Fruit fly (Drosophila melanogaster): ENCODE results near the gene CG3347.

DNA sequence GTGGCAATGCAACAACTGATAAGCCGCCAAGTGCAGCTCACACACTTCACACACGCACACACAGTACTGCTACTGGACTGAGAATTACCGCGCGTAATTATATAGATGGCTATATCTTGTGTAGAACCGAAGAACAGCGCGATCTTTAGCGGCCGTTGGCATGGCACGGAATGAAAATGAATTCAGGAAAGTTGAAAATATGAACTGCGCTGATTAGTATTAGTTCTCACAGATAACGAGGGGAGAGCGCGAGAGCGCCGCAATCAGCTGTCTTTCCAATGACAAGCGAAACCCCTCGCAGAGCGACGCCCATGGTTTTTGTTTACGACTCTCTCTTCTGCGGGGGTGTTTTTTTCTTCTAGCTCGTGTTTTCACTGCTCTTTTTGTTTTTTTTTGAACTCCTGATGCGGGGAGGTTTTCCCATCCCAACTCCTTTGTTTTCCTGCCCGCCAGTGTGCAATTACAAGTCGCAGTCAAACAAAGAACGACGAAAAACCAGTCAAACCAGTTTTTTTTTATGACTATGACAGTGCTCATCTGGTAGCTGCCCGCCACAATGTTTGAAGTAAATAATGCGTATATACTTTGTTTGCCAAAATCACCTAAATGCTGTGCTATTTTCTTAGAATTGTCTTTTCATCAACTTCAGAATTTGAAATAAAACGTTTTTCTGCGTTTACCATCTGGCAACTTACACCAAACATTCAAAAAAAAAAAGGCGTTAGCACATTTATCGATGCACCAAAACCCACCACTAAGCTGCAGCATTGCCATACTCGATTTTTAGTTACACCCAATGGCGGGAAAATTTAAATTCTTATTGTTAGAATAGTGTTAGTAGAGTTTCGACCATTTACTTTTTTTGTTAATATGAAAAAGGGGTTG, 34.0 kb downstream of the CG3347 start, which contains the start of gene CG9663:
- TF ChIP-seq usp (GFP tag; optimal IDR thresholded peaks at IDR 0.05) (no peak), Dll (optimal IDR thresholded peaks at IDR 0.05) (no peak), CG8478 (optimal IDR thresholded peaks at IDR 0.05) (no peak), psq (optimal IDR thresholded peaks at IDR 0.05) (no peak)

Data from whole organism.